Fruit fly (Drosophila melanogaster) Kc167 (cell line): ENCODE results near the gene CG12728.
"Not testable (repeated sequence)": the region's sequence is repeated elsewhere in the genome, so short reads cannot be mapped to it uniquely, and the experiment has no call there.

Experiments
- Myc ChIP-seq: fragments of >200 bp; optimal IDR thresholded peaks from 2 replicates; lab custom pipeline; 2017; ENCODE audit warnings: missing external identifiers
- Sin3A ChIP-seq: fragments of >200 bp; optimal IDR thresholded peaks from 2 replicates; lab custom pipeline; 2018; ENCODE audit warnings: missing external identifiers
- h ChIP-seq: fragments of >200 bp; optimal IDR thresholded peaks from 3 replicates; lab custom pipeline; 2018; ENCODE audit warnings: missing external identifiers
- insv ChIP-seq: fragments of >200 bp; optimal IDR thresholded peaks from 3 replicates; lab custom pipeline; 2018; ENCODE audit warnings: missing external identifiers
- psq ChIP-seq: fragments of >200 bp; optimal IDR thresholded peaks from 2 replicates; lab custom pipeline; 2017; ENCODE audit warnings: missing external identifiers
- ttk ChIP-seq: sonication (Bioruptor generic); optimal IDR thresholded peaks from 2 replicates; lab custom pipeline; 2017; ENCODE audit warnings: missing external identifiers

The CG12728 gene

dm6 chrX:5942306-5942705, at the start of gene CG12728:
CG12728 (plus strand) TSS chrX:5942606.
- not testable (repeated sequence) for TF ChIP-seq psq (lab: Kevin White, UChicago); Myc (lab: Kevin White, UChicago); ttk

dm6 chrX:5893165-5893564, 49.2 kb upstream of the CG12728 start:
- TF ChIP-seq Myc (lab: Kevin White, UChicago) = no peak
- TF ChIP-seq insv (lab: Kevin White, UChicago) = no peak
- no peak for TF ChIP-seq Sin3A (lab: Kevin White, UChicago)
- TF ChIP-seq ttk = no peak
- no peak for TF ChIP-seq h (lab: Kevin White, UChicago)
- no peak for TF ChIP-seq psq (lab: Kevin White, UChicago)

- no peak for TF ChIP-seq ttk
These were observed 47.6 kb upstream of the CG12728 start for dm6 chrX:5894529-5895487.

dm6 chrX:5895821-5896550, 46.4 kb upstream of the CG12728 start:
- no peak for TF ChIP-seq Myc (lab: Kevin White, UChicago)

dm6 chrX:5896809-5897700, 45.4 kb upstream of the CG12728 start:
- TF ChIP-seq insv (lab: Kevin White, UChicago) = no peak
- no peak for TF ChIP-seq ttk
- no peak for TF ChIP-seq Myc (lab: Kevin White, UChicago)
- no peak for TF ChIP-seq Sin3A (lab: Kevin White, UChicago)
- TF ChIP-seq psq (lab: Kevin White, UChicago) = no peak
- TF ChIP-seq h (lab: Kevin White, UChicago) = no peak

dm6 chrX:5899241-5900145, 42.9 kb upstream of the CG12728 start:
- TF ChIP-seq psq (lab: Kevin White, UChicago) = no peak
- TF ChIP-seq ttk = no peak
- no peak for TF ChIP-seq Myc (lab: Kevin White, UChicago)
- no peak for TF ChIP-seq h (lab: Kevin White, UChicago)
- no peak for TF ChIP-seq insv (lab: Kevin White, UChicago)
- TF ChIP-seq Sin3A (lab: Kevin White, UChicago) = no peak

dm6 chrX:5900146-5901093, 42.0 kb upstream of the CG12728 start, which contains the start of gene Act5C:
Act5C (plus strand) TSS chrX:5900861.
- no peak for TF ChIP-seq Sin3A (lab: Kevin White, UChicago)
- no peak for TF ChIP-seq h (lab: Kevin White, UChicago)
- no peak for TF ChIP-seq psq (lab: Kevin White, UChicago)
- no peak for TF ChIP-seq Myc (lab: Kevin White, UChicago)
- no peak for TF ChIP-seq insv (lab: Kevin White, UChicago)
- TF ChIP-seq ttk = no peak

dm6 chrX:5901628-5902213, 40.7 kb upstream of the CG12728 start:
- TF ChIP-seq insv (lab: Kevin White, UChicago) = no peak
- TF ChIP-seq Sin3A (lab: Kevin White, UChicago) = no peak
- TF ChIP-seq psq (lab: Kevin White, UChicago) = no peak
- no peak for TF ChIP-seq ttk
- TF ChIP-seq Myc (lab: Kevin White, UChicago) = no peak
- TF ChIP-seq h (lab: Kevin White, UChicago) = no peak

dm6 chrX:5902701-5903100, 39.7 kb upstream of the CG12728 start:
- TF ChIP-seq insv (lab: Kevin White, UChicago) = no peak
- TF ChIP-seq psq (lab: Kevin White, UChicago) = no peak
- TF ChIP-seq ttk = peak; percentile 94
- no peak for TF ChIP-seq Sin3A (lab: Kevin White, UChicago)
